Worm (Caenorhabditis elegans) whole organism, early embryonic: ENCODE data around the gene ada-2.

Experiments
- B0310.2 ChIP-seq: sonication (generic microtip); optimal IDR thresholded peaks from 2 replicates; lab custom pipeline; 2016; ENCODE audit warnings: mild to moderate bottlenecking, missing genetic modification characterization, missing compliant biosample characterization
- ama-1 ChIP-seq: fragments of 150-350 bp; optimal IDR thresholded peaks from 2 replicates; lab custom pipeline; 2014
- flt-1 ChIP-seq: fragments of 200-800 bp; sonication (Bioruptor generic); IDR thresholded peaks from 2 replicates; pipeline ENCODE4 v1.3.6; 2022; ENCODE audit warnings: missing genetic modification characterization, missing compliant biosample characterization
- hmbx-1 ChIP-seq: sonication (generic microtip); optimal IDR thresholded peaks from 2 replicates; lab custom pipeline; 2016; ENCODE audit warnings: mild to moderate bottlenecking, missing genetic modification characterization, missing compliant biosample characterization
- hmg-4 ChIP-seq: fragments of 200-800 bp; sonication (Bioruptor generic); optimal IDR thresholded peaks from 2 replicates; lab custom pipeline; 2018; ENCODE audit warnings: mild to moderate bottlenecking, missing genetic modification characterization, missing compliant biosample characterization
- hnd-1 ChIP-seq: sonication (generic microtip); optimal IDR thresholded peaks from 2 replicates; lab custom pipeline; 2016; ENCODE audit warnings: missing genetic modification characterization, missing compliant biosample characterization
- scrt-1 ChIP-seq: fragments of 200-800 bp; sonication (Bioruptor generic); IDR thresholded peaks from 2 replicates; pipeline ENCODE4 v1.3.6; 2022; ENCODE audit warnings: missing genetic modification characterization, missing compliant biosample characterization
- sea-1 ChIP-seq: fragments of 200-800 bp; sonication (Bioruptor generic); conservative IDR thresholded peaks from 2 replicates; pipeline ENCODE4 v1.3.6; 2022; ENCODE audit warnings: missing genetic modification characterization, missing compliant biosample characterization
- tbx-37 ChIP-seq: fragments of 200-800 bp; sonication (Bioruptor generic); conservative IDR thresholded peaks from 2 replicates; pipeline ENCODE4 v1.3.6; 2022; ENCODE audit warnings: missing genetic modification reagents, missing genetic modification characterization, missing compliant biosample characterization
- tra-4 ChIP-seq: sonication (generic microtip); optimal IDR thresholded peaks from 2 replicates; lab custom pipeline; 2017; ENCODE audit warnings: missing genetic modification characterization, missing compliant biosample characterization

ce11 chrII:7273517-7273916 is 21.5 kb downstream of the ada-2 start:
- TF ChIP-seq sea-1 (no peak), ama-1 (lab: Kevin White, UChicago) (no peak), tra-4 (tag; lab: Kevin White, UChicago) (no peak), hmbx-1 (tag; lab: Kevin White, UChicago) (no peak), scrt-1 (GFP tag; lab: Robert Waterston, UW) (no peak), B0310.2 (tag; lab: Kevin White, UChicago) (no peak), tbx-37 (GFP tag; lab: Robert Waterston, UW) (no peak), flt-1 (GFP tag; lab: Robert Waterston, UW) (no peak), hnd-1 (no peak), hmg-4 (no peak)
